Worm (Caenorhabditis elegans) whole organism, L4 larva: ENCODE measurements around the gene F17E9.18.

Experiments used
- Y105C5A.15 ChIP-seq: fragments of 200-800 bp; sonication (Bioruptor generic); IDR thresholded peaks from 2 replicates; pipeline ENCODE4 v1.3.6; 2022; ENCODE audit warnings: missing genetic modification characterization, missing compliant biosample characterization
- ama-1 ChIP-seq: fragments of 150-350 bp; optimal IDR thresholded peaks from 2 replicates; lab custom pipeline; 2014; ENCODE audit warnings: inconsistent platforms, mixed read lengths
- dmd-9 ChIP-seq: fragments of 200-800 bp; sonication (Bioruptor generic); IDR thresholded peaks from 2 replicates; pipeline ENCODE4 v1.3.6; 2022; ENCODE audit warnings: missing genetic modification reagents, missing genetic modification characterization, missing compliant biosample characterization
- dpl-1 ChIP-seq: fragments of 150-350 bp; optimal IDR thresholded peaks from 2 replicates; lab custom pipeline; 2014; ENCODE audit warnings: missing biosample characterization, missing genetic modification reagents, missing genetic modification characterization
- dve-1 ChIP-seq: sonication (generic microtip); optimal IDR thresholded peaks from 2 replicates; lab custom pipeline; 2017; ENCODE audit warnings: antibody characterized with exemption, mild to moderate bottlenecking, missing genetic modification characterization, missing compliant biosample characterization; ENCODE audit not compliant: insufficient read depth
- hif-1 ChIP-seq, 2 experiments: sonication (generic microtip); optimal IDR thresholded peaks; 2 replicates each; lab custom pipeline; 2016 to 2017; ENCODE audit warnings: missing compliant biosample characterization in 2 of 2, missing genetic modification characterization in 2 of 2, missing genetic modification reagents in 2 of 2, missing genotype in 2 of 2, mild to moderate bottlenecking in 1 of 2
- lin-15B ChIP-seq: fragments of 150-350 bp; sonication (generic microtip); optimal IDR thresholded peaks from 3 replicates; lab custom pipeline; 2014; ENCODE audit warnings: missing biosample characterization, missing genetic modification characterization
- mdl-1 ChIP-seq, 2 experiments: fragments of 150-350 bp in 1 of 2; sonication (generic microtip) in 1 of 2; optimal IDR thresholded peaks; 2 replicates each; lab custom pipeline; 2014 to 2017; ENCODE audit warnings: missing biosample characterization in 2 of 2, missing genetic modification characterization in 2 of 2
- nhr-25 ChIP-seq: sonication (generic microtip); optimal IDR thresholded peaks from 2 replicates; lab custom pipeline; 2017; ENCODE audit warnings: missing genetic modification characterization, mild to moderate bottlenecking, missing compliant biosample characterization, antibody characterized with exemption, moderate library complexity, borderline replicate concordance; ENCODE audit not compliant: insufficient read depth
- nhr-77 ChIP-seq: fragments of 150-350 bp; optimal IDR thresholded peaks from 2 replicates; lab custom pipeline; 2014; ENCODE audit warnings: missing biosample characterization, missing genetic modification characterization
- pqm-1 ChIP-seq: sonication (generic microtip); optimal IDR thresholded peaks from 2 replicates; lab custom pipeline; 2017; ENCODE audit warnings: missing biosample characterization, missing genetic modification characterization
- unc-39 ChIP-seq: sonication (generic microtip); optimal IDR thresholded peaks from 2 replicates; lab custom pipeline; 2017; ENCODE audit warnings: missing biosample characterization, missing genetic modification characterization
- zag-1 ChIP-seq: fragments of 150-350 bp; optimal IDR thresholded peaks from 2 replicates; lab custom pipeline; 2014; ENCODE audit warnings: missing biosample characterization, missing genetic modification characterization

- TF ChIP-seq unc-39 (tag; lab: Kevin White, UChicago), result no peak
- no peak for TF ChIP-seq zag-1 (tag; lab: Kevin White, UChicago)
- no peak for TF ChIP-seq Y105C5A.15 (GFP tag; lab: Robert Waterston, UW)
- no peak for TF ChIP-seq mdl-1 (tag; optimal IDR thresholded peaks at IDR 0.05; lab: Kevin White, UChicago)
- TF ChIP-seq dmd-9, result no peak
- TF ChIP-seq lin-15B (tag; lab: Kevin White, UChicago), result no peak
- no peak for TF ChIP-seq nhr-77 (tag; lab: Kevin White, UChicago)
- no peak for TF ChIP-seq dpl-1 (GFP tag; lab: Kevin White, UChicago)
- no peak for TF ChIP-seq hif-1 (tag; optimal IDR thresholded peaks at IDR 0.05; lab: Kevin White, UChicago)
- TF ChIP-seq ama-1 (lab: Kevin White, UChicago), result no peak
- TF ChIP-seq dve-1 (tag; lab: Kevin White, UChicago), result no peak
- no peak for TF ChIP-seq nhr-25 (tag; lab: Kevin White, UChicago)
- no peak for TF ChIP-seq pqm-1 (tag; lab: Kevin White, UChicago)
These were observed 10.3 kb upstream of the F17E9.18 start for ce11 chrIV:8357299-8357698.
